Fruit fly (Drosophila melanogaster) whole organism, embryonic: ENCODE measurements around the gene kis.

ENCODE experiments used
- Adf1 ChIP-seq: fragments of 200-800 bp; sonication (Bioruptor generic); IDR thresholded peaks from 2 replicates; pipeline ENCODE4 v1.3.6; 2022; ENCODE audit warnings: missing biosample characterization, missing genetic modification characterization
- Aef1 ChIP-seq: fragments of 200-800 bp; sonication (Bioruptor generic); IDR thresholded peaks from 3 replicates; pipeline ENCODE4 v1.3.6; 2022; ENCODE audit warnings: missing biosample characterization, missing genetic modification characterization
- BEAF-32 ChIP-seq: fragments of 200-800 bp; sonication (Bioruptor generic); optimal IDR thresholded peaks from 3 replicates; lab custom pipeline; 2017; ENCODE audit warnings: missing biosample characterization, missing genetic modification characterization, mild to moderate bottlenecking, moderate library complexity, missing genetic modification reagents
- Bdp1 ChIP-seq: fragments of 200-800 bp; sonication (Bioruptor generic); optimal IDR thresholded peaks from 3 replicates; lab custom pipeline; 2016; ENCODE audit warnings: missing biosample characterization, missing genetic modification characterization
- CG12391 ChIP-seq: fragments of 200-800 bp; sonication (Bioruptor generic); optimal IDR thresholded peaks from 3 replicates; lab custom pipeline; 2018; ENCODE audit warnings: missing biosample characterization, mild to moderate bottlenecking, missing genetic modification characterization, moderate library complexity
- CG12942 ChIP-seq: fragments of 200-800 bp; sonication (Bioruptor generic); optimal IDR thresholded peaks from 3 replicates; lab custom pipeline; 2016; ENCODE audit warnings: missing biosample characterization, missing genetic modification characterization
- CG16863 ChIP-seq: fragments of 200-800 bp; sonication (Bioruptor generic); optimal IDR thresholded peaks from 3 replicates; lab custom pipeline; 2016; ENCODE audit warnings: missing biosample characterization, missing genetic modification characterization
- CG32767 ChIP-seq: fragments of 200-800 bp; sonication (Bioruptor generic); IDR thresholded peaks from 2 replicates; pipeline ENCODE4 v1.3.6; 2022; ENCODE audit warnings: missing biosample characterization, missing genetic modification characterization
- CG34224 ChIP-seq: fragments of 200-800 bp; sonication (Bioruptor generic); IDR thresholded peaks from 3 replicates; pipeline ENCODE4 v1.3.6; 2022; ENCODE audit warnings: missing biosample characterization, missing genetic modification characterization; ENCODE audit not compliant: partially characterized antibody
- CG4360 ChIP-seq: fragments of 200-800 bp; sonication (Bioruptor generic); IDR thresholded peaks from 2 replicates; pipeline ENCODE4 v1.3.6; 2022; ENCODE audit warnings: missing biosample characterization, missing genetic modification characterization
- CG6254 ChIP-seq: fragments of 200-800 bp; sonication (Bioruptor generic); optimal IDR thresholded peaks from 3 replicates; lab custom pipeline; 2017; ENCODE audit warnings: mild to moderate bottlenecking, missing biosample characterization, missing genetic modification reagents, missing genetic modification characterization
- CG6765 ChIP-seq: fragments of 200-800 bp; sonication (Bioruptor generic); optimal IDR thresholded peaks from 3 replicates; lab custom pipeline; 2017; ENCODE audit warnings: missing biosample characterization, mild to moderate bottlenecking, missing genetic modification characterization
- CG6854 ChIP-seq: fragments of 200-800 bp; sonication (Bioruptor generic); optimal IDR thresholded peaks from 3 replicates; lab custom pipeline; 2017; ENCODE audit warnings: missing biosample characterization, mild to moderate bottlenecking, missing genetic modification characterization
- CG7987 ChIP-seq: fragments of 200-800 bp; sonication (Bioruptor generic); optimal IDR thresholded peaks from 2 replicates; lab custom pipeline; 2018; ENCODE audit warnings: missing biosample characterization, mild to moderate bottlenecking, missing genetic modification characterization, moderate library complexity
- CG8089 ChIP-seq: fragments of 200-800 bp; sonication (Bioruptor generic); optimal IDR thresholded peaks from 3 replicates; lab custom pipeline; 2016; ENCODE audit warnings: missing biosample characterization, missing genetic modification characterization
- CG8281 ChIP-seq: fragments of 200-800 bp; sonication (Bioruptor generic); optimal IDR thresholded peaks from 2 replicates; lab custom pipeline; 2018; ENCODE audit warnings: missing biosample characterization, mild to moderate bottlenecking, missing genetic modification characterization, moderate library complexity
- CTCF ChIP-seq: fragments of 200-800 bp; sonication (Bioruptor generic); optimal IDR thresholded peaks from 2 replicates; lab custom pipeline; 2017; ENCODE audit warnings: missing biosample characterization, mild to moderate bottlenecking, missing genetic modification characterization, moderate library complexity
- CoRest ChIP-seq: fragments of 200-800 bp; sonication (Bioruptor generic); optimal IDR thresholded peaks from 3 replicates; lab custom pipeline; 2018; ENCODE audit warnings: missing biosample characterization, mild to moderate bottlenecking, missing genetic modification characterization, moderate library complexity
- D19B ChIP-seq: fragments of 200-800 bp; sonication (Bioruptor generic); optimal IDR thresholded peaks from 2 replicates; lab custom pipeline; 2017; ENCODE audit warnings: missing biosample characterization, mild to moderate bottlenecking, missing genetic modification characterization
- Dll ChIP-seq: fragments of 200-800 bp; sonication (Bioruptor generic); IDR thresholded peaks from 4 replicates; pipeline ENCODE4 v1.3.6; 2022; ENCODE audit warnings: missing biosample characterization, missing genetic modification characterization; ENCODE audit not compliant: partially characterized antibody
- Hr78 ChIP-seq, 2 experiments: fragments of 200-800 bp in 1 of 2; fragments of >200 bp in 1 of 2; sonication (Bioruptor generic) in 1 of 2; optimal IDR thresholded peaks; 2 replicates each; lab custom pipeline; 2017 to 2019; ENCODE audit warnings: missing biosample characterization in 2 of 2, missing genetic modification characterization in 2 of 2, mild to moderate bottlenecking in 1 of 2, moderate library complexity in 1 of 2
- Kr ChIP-seq: fragments of 200-800 bp; sonication (Bioruptor generic); optimal IDR thresholded peaks from 2 replicates; lab custom pipeline; 2017; ENCODE audit warnings: missing biosample characterization, mild to moderate bottlenecking, missing genetic modification characterization
- Optix ChIP-seq: fragments of 200-800 bp; sonication (Bioruptor generic); IDR thresholded peaks from 3 replicates; pipeline ENCODE4 v1.3.6; 2022; ENCODE audit warnings: missing biosample characterization, missing genetic modification characterization
- Trl ChIP-seq, 3 experiments: fragments of >200 bp in 2 of 3; fragments of 200-800 bp in 1 of 3; sonication (Bioruptor generic) in 1 of 3; optimal IDR thresholded peaks; 2 replicates in 1 of 3; 3 replicates in 2 of 3; lab custom pipeline; 2016 to 2017; ENCODE audit warnings: missing biosample characterization in 1 of 3, missing genetic modification characterization in 1 of 3
- abd-A ChIP-seq: fragments of 200-800 bp; sonication (Bioruptor generic); optimal IDR thresholded peaks from 3 replicates; lab custom pipeline; 2019; ENCODE audit warnings: missing biosample characterization, mild to moderate bottlenecking, missing genetic modification characterization, moderate library complexity
- cg ChIP-seq: fragments of 200-800 bp; sonication (Bioruptor generic); optimal IDR thresholded peaks from 3 replicates; lab custom pipeline; 2019; ENCODE audit warnings: missing biosample characterization, mild to moderate bottlenecking, missing genetic modification characterization, moderate library complexity
- chm ChIP-seq: fragments of 200-800 bp; sonication (Bioruptor generic); IDR thresholded peaks from 2 replicates; pipeline ENCODE4 v1.3.6; 2022; ENCODE audit warnings: missing biosample characterization, missing genetic modification characterization
- corto ChIP-seq: fragments of 200-800 bp; sonication (Bioruptor generic); optimal IDR thresholded peaks from 2 replicates; lab custom pipeline; 2016; ENCODE audit warnings: missing biosample characterization, mild to moderate bottlenecking, missing genetic modification characterization, moderate library complexity
- crol ChIP-seq: fragments of 200-800 bp; sonication (Bioruptor generic); IDR thresholded peaks from 2 replicates; pipeline ENCODE4 v1.3.6; 2022; ENCODE audit warnings: missing biosample characterization, missing genetic modification characterization
- emc ChIP-seq: fragments of 200-800 bp; sonication (Bioruptor generic); optimal IDR thresholded peaks from 2 replicates; lab custom pipeline; 2016; ENCODE audit warnings: missing biosample characterization, missing genetic modification characterization
- gem ChIP-seq: fragments of 200-800 bp; sonication (Bioruptor generic); optimal IDR thresholded peaks from 2 replicates; lab custom pipeline; 2019; ENCODE audit warnings: missing biosample characterization, mild to moderate bottlenecking, missing genetic modification characterization, moderate library complexity
- gt ChIP-seq: fragments of 200-800 bp; sonication (Bioruptor generic); IDR thresholded peaks from 2 replicates; pipeline ENCODE4 v1.3.6; 2022; ENCODE audit warnings: missing biosample characterization, missing genetic modification characterization
- h ChIP-seq: fragments of >200 bp; optimal IDR thresholded peaks from 2 replicates; lab custom pipeline; 2017
- kah ChIP-seq: fragments of 200-800 bp; sonication (Bioruptor generic); optimal IDR thresholded peaks from 2 replicates; lab custom pipeline; 2018; ENCODE audit warnings: missing biosample characterization, mild to moderate bottlenecking, missing genetic modification characterization
- kni ChIP-seq: fragments of 200-800 bp; sonication (Bioruptor generic); optimal IDR thresholded peaks from 3 replicates; lab custom pipeline; 2017; ENCODE audit warnings: mild to moderate bottlenecking, missing biosample characterization, missing genetic modification reagents, missing genetic modification characterization
- knrl ChIP-seq: fragments of 200-800 bp; sonication (Bioruptor generic); IDR thresholded peaks from 3 replicates; pipeline ENCODE4 v1.3.6; 2022; ENCODE audit warnings: missing biosample characterization, missing genetic modification characterization; ENCODE audit not compliant: partially characterized antibody
- nerfin-1 ChIP-seq: fragments of 200-800 bp; sonication (Bioruptor generic); optimal IDR thresholded peaks from 3 replicates; lab custom pipeline; 2019; ENCODE audit warnings: missing biosample characterization, mild to moderate bottlenecking, missing genetic modification characterization, moderate library complexity
- phol ChIP-seq: fragments of 200-800 bp; sonication (Bioruptor generic); optimal IDR thresholded peaks from 3 replicates; lab custom pipeline; 2018; ENCODE audit warnings: missing biosample characterization, mild to moderate bottlenecking, missing genetic modification characterization, moderate library complexity
- pros ChIP-seq: fragments of 200-800 bp; sonication (Bioruptor generic); optimal IDR thresholded peaks from 3 replicates; lab custom pipeline; 2019; ENCODE audit warnings: missing biosample characterization, mild to moderate bottlenecking, missing genetic modification characterization, moderate library complexity
- sc ChIP-seq, 3 experiments: fragments of >200 bp in 2 of 3; fragments of 200-800 bp in 1 of 3; sonication (Bioruptor generic) in 1 of 3; optimal IDR thresholded peaks; 2 replicates in 2 of 3; 3 replicates in 1 of 3; lab custom pipeline; 2017; ENCODE audit warnings: mild to moderate bottlenecking in 1 of 3, missing biosample characterization in 1 of 3, missing genetic modification characterization in 1 of 3, missing genetic modification reagents in 1 of 3
- sd ChIP-seq: fragments of 200-800 bp; sonication (Bioruptor generic); optimal IDR thresholded peaks from 3 replicates; lab custom pipeline; 2018; ENCODE audit warnings: missing biosample characterization, mild to moderate bottlenecking, missing genetic modification characterization, moderate library complexity
- slou ChIP-seq: fragments of 200-800 bp; sonication (Bioruptor generic); optimal IDR thresholded peaks from 3 replicates; lab custom pipeline; 2016; ENCODE audit warnings: missing biosample characterization, missing genetic modification characterization
- sna ChIP-seq: fragments of 200-800 bp; sonication (Bioruptor generic); IDR thresholded peaks from 2 replicates; pipeline ENCODE4 v1.3.6; 2022; ENCODE audit warnings: missing biosample characterization, missing genetic modification characterization; ENCODE audit not compliant: partially characterized antibody
- unpg ChIP-seq: fragments of 200-800 bp; sonication (Bioruptor generic); optimal IDR thresholded peaks from 3 replicates; lab custom pipeline; 2018; ENCODE audit warnings: missing biosample characterization, mild to moderate bottlenecking, missing genetic modification characterization, moderate library complexity
- z ChIP-seq: fragments of 200-800 bp; sonication (Bioruptor generic); IDR thresholded peaks from 3 replicates; pipeline ENCODE4 v1.3.6; 2022; ENCODE audit warnings: missing biosample characterization, missing genetic modification characterization

kis gene

dm6 chr2L:224599-225385, 25.8 kb downstream of the kis start (continued):
- no peak for TF ChIP-seq CG7987 (GFP tag; lab: Kevin White, UChicago)
- no peak for TF ChIP-seq slou (GFP tag; lab: Kevin White, UChicago)
- peak; percentile 18 for TF ChIP-seq CTCF (GFP tag; lab: Kevin White, UChicago)
- peak; percentile 73 for TF ChIP-seq gem (tag; lab: Kevin White, UChicago)
- TF ChIP-seq CG12391 (tag; lab: Kevin White, UChicago): peak; percentile 57
- TF ChIP-seq CG8281 (tag; lab: Kevin White, UChicago): peak; percentile 39
- peak; percentile 72 for TF ChIP-seq corto (GFP tag; lab: Kevin White, UChicago)
- no peak for TF ChIP-seq emc
- TF ChIP-seq Hr78 (GFP tag; optimal IDR thresholded peaks at IDR 0.05; lab: Kevin White, UChicago): no peak
- TF ChIP-seq CG6854 (GFP tag; lab: Kevin White, UChicago): peak; percentile 37
- no peak for TF ChIP-seq Optix (GFP tag; lab: Robert Waterston, UW)
- peak; percentile 25 for TF ChIP-seq CG12942 (GFP tag; lab: Kevin White, UChicago)
- peak; percentile 65 for TF ChIP-seq CG6765
- TF ChIP-seq knrl (GFP tag; lab: Robert Waterston, UW): no peak
- TF ChIP-seq, all 482 proteins: peak for 271

- TF ChIP-seq kni: peak; percentile 81
- TF ChIP-seq CG8089: no peak
- no peak for TF ChIP-seq CG6254 (GFP tag; lab: Kevin White, UChicago)
- TF ChIP-seq sna (GFP tag; lab: Robert Waterston, UW): 0 out of 2 replicates have a peak, but pooled peaks have one; percentile 19
- no peak for TF ChIP-seq CoRest (tag; lab: Kevin White, UChicago)
- 0 out of 3 replicates have a peak, but pooled peaks have one; percentile 33 for TF ChIP-seq CG34224 (GFP tag; lab: Robert Waterston, UW)
- no peak for TF ChIP-seq h
- peak; percentile 33; the same call in 1 of the 2 replicates for TF ChIP-seq chm (GFP tag; lab: Robert Waterston, UW)
- TF ChIP-seq Dll (GFP tag; lab: Robert Waterston, UW): 0 out of 4 replicates have a peak, but pooled peaks have one; percentile 46
- peak; percentile 78 for TF ChIP-seq Adf1 (GFP tag; lab: Robert Waterston, UW)
- TF ChIP-seq Bdp1 (GFP tag; lab: Kevin White, UChicago): no peak
- peak; percentile 17 to 57 for TF ChIP-seq Trl (optimal IDR thresholded peaks at IDR 0.05; lab: Kevin White, UChicago)
- TF ChIP-seq Trl (GFP tag; optimal IDR thresholded peaks at IDR 0.05; lab: Kevin White, UChicago): no peak
- peak; percentile 98 for TF ChIP-seq CG4360 (GFP tag; lab: Robert Waterston, UW)
- 0 out of 3 replicates have a peak, but pooled peaks have one; percentile 9 for TF ChIP-seq Aef1 (GFP tag; lab: Robert Waterston, UW)
- no peak for TF ChIP-seq phol (tag; lab: Kevin White, UChicago)
- peak; percentile 29 for TF ChIP-seq BEAF-32
- no peak for TF ChIP-seq unpg
- peak; percentile 77 for TF ChIP-seq crol
- TF ChIP-seq Kr (GFP tag; lab: Kevin White, UChicago): peak; percentile 6
- peak; percentile 33 for TF ChIP-seq kah (GFP tag; lab: Kevin White, UChicago)
- TF ChIP-seq pros: peak; percentile 99
- TF ChIP-seq gt (GFP tag; lab: Robert Waterston, UW): no peak
- peak; percentile 27; the same call in 1 of the 2 replicates for TF ChIP-seq CG32767 (GFP tag; lab: Robert Waterston, UW)
- TF ChIP-seq nerfin-1 (tag; lab: Kevin White, UChicago): peak; percentile 88
- TF ChIP-seq abd-A (tag; lab: Kevin White, UChicago): peak; percentile 46
- TF ChIP-seq sc (optimal IDR thresholded peaks at IDR 0.05; lab: Kevin White, UChicago): no peak
- no peak for TF ChIP-seq sc (GFP tag; optimal IDR thresholded peaks at IDR 0.05; lab: Kevin White, UChicago)
- TF ChIP-seq sd (tag; lab: Kevin White, UChicago): peak; percentile 65
- 0 out of 3 replicates have a peak, but pooled peaks have one; percentile 21 for TF ChIP-seq z (GFP tag; lab: Robert Waterston, UW)
- no peak for TF ChIP-seq D19B (GFP tag; lab: Kevin White, UChicago)
- TF ChIP-seq CG16863: no peak
- TF ChIP-seq cg: peak; percentile 69
These were observed 26.6 kb downstream of the kis start for dm6 chr2L:223867-224598.
